Fruit fly (Drosophila melanogaster) whole organism, prepupa: Measurements from ENCODE around the gene Tep1.

Experiments used
- CG10631 ChIP-seq: fragments of 200-800 bp; sonication (Bioruptor generic); optimal IDR thresholded peaks from 2 replicates; lab custom pipeline; 2016; ENCODE audit warnings: missing biosample characterization, missing genetic modification characterization
- CG11762 ChIP-seq: fragments of 200-800 bp; sonication (Bioruptor generic); optimal IDR thresholded peaks from 3 replicates; lab custom pipeline; 2016; ENCODE audit warnings: missing biosample characterization, missing genetic modification characterization; ENCODE audit not compliant: insufficient read depth
- CG11902 ChIP-seq: fragments of 200-800 bp; sonication (Bioruptor generic); optimal IDR thresholded peaks from 3 replicates; lab custom pipeline; 2016; ENCODE audit warnings: missing biosample characterization, missing genetic modification characterization
- CG15336 ChIP-seq: fragments of 200-800 bp; sonication (Bioruptor generic); IDR thresholded peaks from 2 replicates; pipeline ENCODE4 v1.3.6; 2022; ENCODE audit warnings: missing biosample characterization, missing genetic modification characterization
- CG31627 ChIP-seq: fragments of 200-800 bp; sonication (Bioruptor generic); optimal IDR thresholded peaks from 3 replicates; lab custom pipeline; 2016; ENCODE audit warnings: missing biosample characterization, missing genetic modification characterization
- CG32006 ChIP-seq: fragments of 200-800 bp; sonication (Bioruptor generic); optimal IDR thresholded peaks from 3 replicates; lab custom pipeline; 2017; ENCODE audit warnings: missing biosample characterization, mild to moderate bottlenecking, missing genetic modification characterization
- CG34406 ChIP-seq: fragments of 200-800 bp; sonication (Bioruptor generic); optimal IDR thresholded peaks from 3 replicates; lab custom pipeline; 2016; ENCODE audit warnings: missing biosample characterization, missing genetic modification characterization
- CG3919 ChIP-seq: fragments of 200-800 bp; sonication (Bioruptor generic); optimal IDR thresholded peaks from 3 replicates; lab custom pipeline; 2016; ENCODE audit warnings: missing biosample characterization, missing genetic modification characterization
- CG4318 ChIP-seq: fragments of 200-800 bp; sonication (Bioruptor generic); optimal IDR thresholded peaks from 3 replicates; lab custom pipeline; 2017; ENCODE audit warnings: missing biosample characterization, mild to moderate bottlenecking, missing genetic modification characterization
- CG6276 ChIP-seq: fragments of 200-800 bp; sonication (Bioruptor generic); optimal IDR thresholded peaks from 2 replicates; lab custom pipeline; 2017; ENCODE audit warnings: missing biosample characterization, mild to moderate bottlenecking, missing genetic modification characterization
- CG6854 ChIP-seq: fragments of 200-800 bp; sonication (Bioruptor generic); optimal IDR thresholded peaks from 2 replicates; lab custom pipeline; 2017; ENCODE audit warnings: missing biosample characterization, mild to moderate bottlenecking, missing genetic modification characterization
- CG8119 ChIP-seq: fragments of 200-800 bp; sonication (Bioruptor generic); IDR thresholded peaks from 3 replicates; pipeline ENCODE4 v1.3.6; 2022; ENCODE audit warnings: missing biosample characterization, missing genetic modification characterization
- CG8319 ChIP-seq: fragments of 200-800 bp; sonication (Bioruptor generic); optimal IDR thresholded peaks from 3 replicates; lab custom pipeline; 2016; ENCODE audit warnings: missing biosample characterization, missing genetic modification characterization
- CG8632 ChIP-seq: fragments of 200-800 bp; sonication (Bioruptor generic); optimal IDR thresholded peaks from 3 replicates; lab custom pipeline; 2016; ENCODE audit warnings: missing biosample characterization, missing genetic modification characterization
- CG9139 ChIP-seq: fragments of 200-800 bp; sonication (Bioruptor generic); optimal IDR thresholded peaks from 3 replicates; lab custom pipeline; 2017; ENCODE audit warnings: missing biosample characterization, mild to moderate bottlenecking, missing genetic modification characterization
- Eip78C ChIP-seq: fragments of 200-800 bp; sonication (Bioruptor generic); peaks from one replicate; lab custom pipeline; 2016; ENCODE audit warnings: missing biosample characterization, missing genetic modification characterization
- Eip93F ChIP-seq: fragments of 200-800 bp; sonication (Bioruptor generic); optimal IDR thresholded peaks from 2 replicates; lab custom pipeline; 2016; ENCODE audit warnings: missing biosample characterization, mild to moderate bottlenecking, missing genetic modification characterization
- Ets21C ChIP-seq: fragments of 200-800 bp; sonication (Bioruptor generic); optimal IDR thresholded peaks from 3 replicates; lab custom pipeline; 2016; ENCODE audit warnings: missing biosample characterization, missing genetic modification characterization
- Gug ChIP-seq: fragments of 200-800 bp; sonication (Bioruptor generic); IDR thresholded peaks from 2 replicates; pipeline ENCODE4 v1.3.6; 2022; ENCODE audit warnings: missing biosample characterization, missing genetic modification characterization
- Hr38 ChIP-seq: sonication (Bioruptor generic); optimal IDR thresholded peaks from 2 replicates; lab custom pipeline; 2016; ENCODE audit warnings: missing biosample characterization, missing genetic modification characterization
- Hr39 ChIP-seq: fragments of 200-800 bp; sonication (Bioruptor generic); optimal IDR thresholded peaks from 2 replicates; lab custom pipeline; 2016; ENCODE audit warnings: missing biosample characterization, missing genetic modification characterization
- Smox ChIP-seq: fragments of 200-800 bp; sonication (Bioruptor generic); optimal IDR thresholded peaks from 3 replicates; lab custom pipeline; 2016; ENCODE audit warnings: missing biosample characterization, missing genetic modification characterization
- Sox102F ChIP-seq: fragments of 200-800 bp; sonication (Bioruptor generic); optimal IDR thresholded peaks from 2 replicates; lab custom pipeline; 2016; ENCODE audit warnings: missing biosample characterization, mild to moderate bottlenecking, missing genetic modification characterization
- Sox15 ChIP-seq: fragments of 200-800 bp; sonication (Bioruptor generic); optimal IDR thresholded peaks from 3 replicates; lab custom pipeline; 2016; ENCODE audit warnings: missing biosample characterization, missing genetic modification characterization
- acj6 ChIP-seq: fragments of 200-800 bp; sonication (Bioruptor generic); optimal IDR thresholded peaks from 3 replicates; lab custom pipeline; 2016; ENCODE audit warnings: missing biosample characterization, missing genetic modification characterization
- eg ChIP-seq: fragments of 200-800 bp; sonication (Bioruptor generic); IDR thresholded peaks from 3 replicates; pipeline ENCODE4 v1.3.6; 2022; ENCODE audit warnings: missing biosample characterization, missing genetic modification characterization
- esn ChIP-seq: fragments of 200-800 bp; sonication (Bioruptor generic); optimal IDR thresholded peaks from 2 replicates; lab custom pipeline; 2016; ENCODE audit warnings: missing biosample characterization, mild to moderate bottlenecking, missing genetic modification characterization, moderate library complexity
- fd59A ChIP-seq: fragments of 200-800 bp; sonication (Bioruptor generic); optimal IDR thresholded peaks from 2 replicates; lab custom pipeline; 2017; ENCODE audit warnings: missing biosample characterization, mild to moderate bottlenecking, missing genetic modification characterization, missing genetic modification reagents
- fkh ChIP-seq: fragments of 200-800 bp; sonication (Bioruptor generic); optimal IDR thresholded peaks from 3 replicates; lab custom pipeline; 2017; ENCODE audit warnings: missing biosample characterization, mild to moderate bottlenecking, missing genetic modification characterization, moderate library complexity
- pdm3 ChIP-seq: fragments of 200-800 bp; sonication (Bioruptor generic); optimal IDR thresholded peaks from 3 replicates; lab custom pipeline; 2016; ENCODE audit warnings: missing biosample characterization, missing genetic modification characterization
- salr ChIP-seq, 2 experiments: fragments of 200-800 bp; sonication (Bioruptor generic); optimal IDR thresholded peaks; 3 replicates each; lab custom pipeline; 2016 to 2018; ENCODE audit warnings: missing biosample characterization in 2 of 2, missing genetic modification characterization in 2 of 2, mild to moderate bottlenecking in 1 of 2
- svp ChIP-seq: fragments of 200-800 bp; sonication (Bioruptor generic); peaks from one replicate; lab custom pipeline; 2016; ENCODE audit warnings: missing biosample characterization, missing genetic modification characterization
- topi ChIP-seq: fragments of 200-800 bp; sonication (Bioruptor generic); optimal IDR thresholded peaks from 3 replicates; lab custom pipeline; 2016; ENCODE audit warnings: missing biosample characterization, missing genetic modification characterization
- vri ChIP-seq: fragments of 200-800 bp; sonication (Bioruptor generic); optimal IDR thresholded peaks from 3 replicates; lab custom pipeline; 2016; ENCODE audit warnings: missing biosample characterization, mild to moderate bottlenecking, missing genetic modification characterization

Tep1 gene

DNA sequence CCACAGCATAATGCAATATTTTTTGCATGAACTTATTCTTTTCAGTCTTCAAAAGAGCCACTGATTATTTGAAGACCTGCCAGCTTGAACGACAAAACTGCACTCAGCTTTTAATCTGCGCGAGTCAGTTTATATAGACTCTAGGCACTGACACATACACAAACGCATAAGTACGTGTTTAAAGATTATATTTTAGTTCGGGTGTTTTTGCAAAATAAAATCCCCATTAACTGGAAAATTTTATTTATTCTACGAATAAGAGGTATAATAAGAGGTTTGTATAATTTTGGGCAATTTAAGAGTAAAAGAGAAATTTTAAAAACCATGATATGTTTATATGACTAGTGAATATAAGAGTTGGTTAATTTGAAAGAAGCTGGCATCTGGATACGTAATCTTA lies at the start of gene Tep1:
Gene Tep1, minus strand, starts transcription at position 101 of the 400 bp plus-strand sequence.
- TF ChIP-seq CG8632 (GFP tag; lab: Kevin White, UChicago), result no peak
- TF ChIP-seq salr (GFP tag; optimal IDR thresholded peaks at IDR 0.05; lab: Kevin White, UChicago), result no peak
- TF ChIP-seq CG8319, result no peak
- no peak for TF ChIP-seq CG4318 (GFP tag; lab: Kevin White, UChicago)
- TF ChIP-seq Eip93F (GFP tag; lab: Kevin White, UChicago), result no peak
- TF ChIP-seq CG9139, result no peak
- TF ChIP-seq fkh (GFP tag; lab: Kevin White, UChicago), result no peak
- no peak for TF ChIP-seq eg (GFP tag; lab: Robert Waterston, UW)
- TF ChIP-seq acj6 (GFP tag; lab: Kevin White, UChicago), result no peak
- TF ChIP-seq CG3919, result no peak
- TF ChIP-seq CG6276, result no peak
- TF ChIP-seq Sox15, result no peak
- TF ChIP-seq, all 60 proteins: peak for 0

DNA sequence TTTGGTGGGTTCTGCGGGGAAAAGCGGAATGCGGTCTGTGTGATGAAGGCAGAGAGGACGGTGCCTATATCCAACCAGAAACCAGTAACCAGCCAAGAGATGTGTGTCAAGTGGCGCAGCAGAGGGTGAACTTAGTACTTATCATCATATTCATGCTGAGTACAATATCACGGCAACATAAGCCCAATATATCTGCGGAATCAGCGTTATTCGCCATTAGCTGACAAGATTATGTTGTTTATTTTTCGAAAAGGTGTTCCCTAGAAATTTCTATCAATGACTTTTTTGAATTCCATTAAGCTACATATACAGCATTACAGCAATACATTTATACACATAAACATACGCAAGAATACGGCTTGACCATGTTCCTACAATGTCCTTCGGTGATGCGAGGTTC lies 47.5 kb upstream of the Tep1 start, which contains the start of gene CG12448:
Gene CG12448, plus strand, starts transcription at position 301 of the 400 bp plus-strand sequence.
- no peak for TF ChIP-seq Smox (GFP tag; lab: Kevin White, UChicago)
- TF ChIP-seq vri (GFP tag; lab: Kevin White, UChicago), result no peak
- no peak for TF ChIP-seq CG15336 (GFP tag; lab: Robert Waterston, UW)
- no peak for TF ChIP-seq CG8119 (GFP tag; lab: Robert Waterston, UW)
- no peak for TF ChIP-seq CG34406 (GFP tag; lab: Kevin White, UChicago)
- TF ChIP-seq CG31627, result no peak

DNA sequence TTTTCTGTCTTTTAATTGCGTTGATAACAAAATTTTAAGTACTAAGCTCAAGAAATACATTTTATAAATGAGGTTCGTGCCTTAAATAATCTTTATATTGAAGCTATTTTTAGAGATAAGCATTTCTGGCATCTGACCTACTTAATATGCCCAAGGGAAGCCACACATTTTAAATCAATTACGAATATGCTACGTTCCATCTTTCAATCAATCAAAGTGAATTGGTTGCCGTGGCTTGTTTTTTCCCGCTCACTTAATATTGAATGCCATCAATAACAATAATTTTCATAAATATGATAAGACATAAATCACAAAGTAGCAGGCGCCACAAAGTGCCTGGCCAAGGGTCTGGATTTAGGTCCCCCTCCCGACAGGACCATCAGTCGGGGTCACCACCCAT lies 42.5 kb upstream of the Tep1 start:
- TF ChIP-seq esn (GFP tag; lab: Kevin White, UChicago) (no peak), svp (GFP tag; lab: Kevin White, UChicago) (peak; percentile 92), Eip93F (GFP tag; lab: Kevin White, UChicago) (no peak)

DNA sequence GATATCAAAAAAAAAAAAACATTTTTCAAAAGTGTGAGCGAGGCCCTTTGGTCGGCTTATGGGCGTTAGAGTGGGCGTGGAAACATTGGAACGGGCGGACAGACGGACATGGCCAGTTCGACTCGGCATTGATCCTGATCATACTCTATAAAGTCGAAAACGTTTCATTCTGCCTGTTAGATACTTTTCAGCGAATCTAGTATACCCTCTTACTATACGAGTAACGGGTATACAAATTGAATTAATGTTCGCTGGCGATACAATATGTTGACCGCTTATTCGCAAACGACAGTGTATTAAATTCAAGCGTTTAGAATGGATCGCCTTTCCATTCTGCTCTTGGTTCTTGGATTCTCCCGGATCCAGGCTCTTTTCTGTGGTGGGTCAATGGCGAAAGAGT lies 29.5 kb upstream of the Tep1 start, which contains the start of gene CG4793:
Gene CG4793, plus strand, starts transcription at position 301 of the 400 bp plus-strand sequence.
- peak; percentile 44 for TF ChIP-seq Eip78C
- TF ChIP-seq CG31627, result peak; percentile 5
- no peak for TF ChIP-seq fd59A (GFP tag; lab: Kevin White, UChicago)
- TF ChIP-seq svp (GFP tag; lab: Kevin White, UChicago), result peak; percentile 57

DNA sequence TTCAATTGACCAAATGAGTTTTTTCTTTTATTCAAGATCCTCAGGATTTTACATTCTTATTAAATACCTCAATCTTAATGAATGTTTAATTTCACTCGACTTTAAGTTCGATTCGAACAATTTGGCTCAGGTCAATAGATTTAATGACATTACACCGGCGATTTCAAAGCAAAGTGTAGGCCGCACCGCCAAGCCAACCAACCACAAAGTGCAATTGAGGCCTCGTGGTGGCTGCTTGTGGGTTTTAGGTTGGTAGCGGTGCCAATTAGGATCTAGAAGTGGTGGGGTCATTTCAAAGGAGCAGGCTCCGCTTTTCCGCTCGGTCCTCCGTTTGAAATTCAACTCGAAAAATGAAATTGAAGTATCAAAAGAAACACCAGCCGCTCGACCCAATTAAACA lies 23.0 kb upstream of the Tep1 start, which contains the start of gene CG13244:
Gene CG13244, plus strand, starts transcription at position 301 of the 400 bp plus-strand sequence.
- no peak for TF ChIP-seq CG11902 (GFP tag; lab: Kevin White, UChicago)
- TF ChIP-seq Sox102F (GFP tag; lab: Kevin White, UChicago), result no peak
- TF ChIP-seq Ets21C (GFP tag; lab: Kevin White, UChicago), result no peak
- no peak for TF ChIP-seq Hr39
- TF ChIP-seq fd59A (GFP tag; lab: Kevin White, UChicago), result no peak
- TF ChIP-seq fkh (GFP tag; lab: Kevin White, UChicago), result no peak
- TF ChIP-seq Hr38 (GFP tag; lab: Kevin White, UChicago), result no peak
- no peak for TF ChIP-seq Sox15
- no peak for TF ChIP-seq Gug
- TF ChIP-seq CG31627, result no peak
- no peak for TF ChIP-seq CG11762 (GFP tag; lab: Kevin White, UChicago)
- no peak for TF ChIP-seq topi (GFP tag; lab: Kevin White, UChicago)
- no peak for TF ChIP-seq CG10631
- no peak for TF ChIP-seq pdm3
- TF ChIP-seq CG6276, result no peak
- TF ChIP-seq, all 60 proteins: peak for 0

DNA sequence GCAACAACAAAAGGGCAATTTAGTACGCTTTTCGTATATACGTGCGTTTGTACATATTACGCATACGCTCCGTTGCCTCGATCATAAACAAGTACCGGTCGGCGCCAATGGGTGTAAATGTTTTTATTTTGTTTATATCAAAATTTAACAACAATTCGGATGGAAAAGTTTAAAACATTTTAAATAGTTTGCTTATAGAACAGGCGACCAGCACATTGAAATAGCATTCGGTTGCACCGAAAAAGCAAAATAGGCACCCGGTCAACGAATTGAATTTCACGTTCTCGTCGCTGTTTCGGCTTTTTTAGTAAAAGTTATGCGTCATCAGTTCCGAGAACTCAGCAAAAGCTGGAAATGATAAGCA lies 20.0 kb upstream of the Tep1 start:
- peak; percentile 11 for TF ChIP-seq CG6854 (GFP tag; lab: Kevin White, UChicago)
- peak; percentile 48 for TF ChIP-seq vri (GFP tag; lab: Kevin White, UChicago)
- no peak for TF ChIP-seq CG32006 (GFP tag; lab: Kevin White, UChicago)
- no peak for TF ChIP-seq CG4318 (GFP tag; lab: Kevin White, UChicago)
- TF ChIP-seq fkh (GFP tag; lab: Kevin White, UChicago), result peak; percentile 12
- peak; percentile 73 for TF ChIP-seq svp (GFP tag; lab: Kevin White, UChicago)
- TF ChIP-seq Eip78C, result peak; percentile 38
- TF ChIP-seq, all 60 proteins: peak for 5
